Fruit fly (Drosophila melanogaster): ENCODE data around the gene Sfp24Bb.

Sfp24Bb gene

DNA sequence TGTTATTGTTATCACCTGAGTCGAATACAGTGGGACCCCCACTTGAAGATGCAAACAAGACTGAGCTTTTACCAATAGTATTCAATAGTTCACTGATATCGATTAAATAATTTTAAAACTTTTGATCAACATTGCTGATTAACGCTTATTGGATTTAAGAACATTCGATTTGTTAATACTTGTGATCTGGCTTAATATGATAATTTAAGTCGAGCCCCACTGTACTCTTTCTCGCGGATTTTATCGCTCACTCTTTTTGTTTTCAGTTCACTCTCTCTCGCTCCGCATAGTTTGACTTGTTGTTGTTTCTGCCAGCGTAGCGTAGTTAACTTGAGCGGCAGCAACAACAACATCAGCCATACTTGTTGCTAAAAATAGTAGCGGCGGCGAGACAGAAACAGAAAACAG, 13.9 kb downstream of the Sfp24Bb start (continued):
- peak; percentile 89; the same call in 1 of the 2 replicates for TF ChIP-seq Gsc (GFP tag; IDR thresholded peaks at IDR 0.05)
- peak; percentile 98 for TF ChIP-seq mam (GFP tag; optimal IDR thresholded peaks at IDR 0.05)
- TF ChIP-seq kah (GFP tag; optimal IDR thresholded peaks at IDR 0.05), result peak; percentile 4
- peak; percentile 97 for TF ChIP-seq ERR (GFP tag; optimal IDR thresholded peaks at IDR 0.05)
- peak; percentile 97 to 98 for TF ChIP-seq chif (GFP tag; optimal IDR thresholded peaks at IDR 0.05)
- TF ChIP-seq CG10366 (GFP tag; IDR thresholded peaks at IDR 0.05), result peak; percentile 98
- peak; percentile 96 for TF ChIP-seq Rx (GFP tag; IDR thresholded peaks at IDR 0.05)

DNA sequence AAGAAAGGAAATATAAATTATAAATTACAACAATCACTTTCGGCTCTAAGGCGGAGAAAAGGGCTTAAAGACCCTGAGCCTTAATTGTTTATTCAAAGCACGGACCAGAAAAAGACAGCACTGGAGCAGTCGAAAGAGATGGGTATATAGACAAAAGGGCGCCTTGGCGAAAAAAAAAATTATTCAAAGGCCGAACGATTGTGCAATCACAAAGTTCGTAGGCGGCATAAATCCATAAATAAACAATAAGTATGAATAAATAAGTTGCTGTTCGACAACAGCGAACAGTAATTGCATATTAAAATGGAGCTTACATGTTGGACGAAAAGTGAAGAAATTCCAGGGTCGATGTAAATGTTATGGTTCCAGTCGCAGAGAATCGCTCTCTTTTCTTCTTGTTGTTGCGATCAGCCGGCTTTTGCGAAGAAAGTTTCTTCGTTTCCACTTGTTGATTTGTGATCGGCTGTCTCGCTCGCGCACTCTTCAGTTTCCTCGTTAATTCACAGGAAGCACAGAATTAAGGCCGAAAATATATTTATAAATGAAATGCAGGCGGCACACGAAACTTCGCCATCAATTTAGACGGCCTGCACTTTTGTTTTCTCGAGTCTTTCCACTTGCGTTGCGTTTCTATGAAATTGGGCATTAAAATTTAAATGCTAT, 14.5 kb downstream of the Sfp24Bb start:
- no peak for TF ChIP-seq aop (GFP tag; IDR thresholded peaks at IDR 0.05)
- 0 out of 4 replicates have a peak, but pooled peaks have one; percentile 25 for TF ChIP-seq chinmo (GFP tag; IDR thresholded peaks at IDR 0.05; ENCODE audit: partially characterized antibody)
- TF ChIP-seq tin (GFP tag; optimal IDR thresholded peaks at IDR 0.05), result no peak
- peak; percentile 97 for TF ChIP-seq kah (GFP tag; optimal IDR thresholded peaks at IDR 0.05)
- peak; percentile 35; the same call in 1 of the 3 replicates for TF ChIP-seq sr (GFP tag; IDR thresholded peaks at IDR 0.05)
- TF ChIP-seq Pdp1 (GFP tag; optimal IDR thresholded peaks at IDR 0.05), result peak in 1 of 2 experiments; percentile 77
- peak; percentile 75; the same call in 1 of the 2 replicates for TF ChIP-seq vvl (GFP tag; IDR thresholded peaks at IDR 0.05)
- TF ChIP-seq CTCF (GFP tag; optimal IDR thresholded peaks at IDR 0.05), result no peak
- TF ChIP-seq Dp (GFP tag; optimal IDR thresholded peaks at IDR 0.05), result no peak
- no peak for TF ChIP-seq CG15269 (tag; optimal IDR thresholded peaks at IDR 0.05)
- no peak for TF ChIP-seq dmrt99B (tag; optimal IDR thresholded peaks at IDR 0.05)

DNA sequence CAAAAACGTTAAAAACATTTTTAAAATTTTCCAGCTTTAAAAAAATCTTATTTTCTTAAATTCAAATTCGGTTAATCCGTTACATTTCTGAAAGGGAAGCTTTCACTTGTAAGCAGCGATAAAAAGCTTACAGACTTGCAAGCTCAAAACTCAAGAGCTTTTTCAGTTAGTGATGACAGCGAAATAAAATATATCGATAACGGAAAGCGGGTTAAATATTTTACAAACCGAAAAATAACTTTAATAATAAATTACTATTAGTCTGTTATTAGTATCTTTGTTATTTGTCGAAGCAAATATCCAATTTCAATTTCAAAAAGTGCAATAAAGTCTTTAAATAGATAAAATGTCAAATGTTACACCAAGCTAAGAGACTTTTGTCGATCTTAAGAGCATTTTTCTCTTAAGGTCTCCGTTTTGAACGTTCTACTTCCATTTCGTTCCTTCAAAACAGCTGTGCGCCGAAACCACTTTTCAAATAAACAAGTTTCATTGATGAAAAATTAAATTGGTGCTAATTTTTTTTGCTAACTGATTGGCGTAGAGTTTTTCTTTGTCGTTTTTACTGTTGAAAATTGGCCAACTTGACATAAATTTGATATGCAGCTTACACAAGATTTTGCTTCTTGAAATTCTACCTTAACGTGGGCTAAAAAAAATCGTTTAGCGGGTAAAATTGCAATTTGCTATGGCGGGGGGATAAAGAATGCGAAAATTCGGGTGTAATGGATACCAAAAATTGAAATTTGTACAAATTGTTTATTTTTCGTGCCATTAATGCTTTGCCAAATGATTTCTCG, 21.2 kb downstream of the Sfp24Bb start:
- no peak for TF ChIP-seq CG42726 (GFP tag; IDR thresholded peaks at IDR 0.05; ENCODE audit: partially characterized antibody)
- TF ChIP-seq crol (GFP tag; IDR thresholded peaks at IDR 0.05), result no peak
- no peak for TF ChIP-seq CG12071 (GFP tag; optimal IDR thresholded peaks at IDR 0.05)
- TF ChIP-seq bcd (GFP tag; optimal IDR thresholded peaks at IDR 0.05), result no peak
- no peak for TF ChIP-seq gcm2 (GFP tag; optimal IDR thresholded peaks at IDR 0.05)
- TF ChIP-seq CG17385 (GFP tag; optimal IDR thresholded peaks at IDR 0.05), result peak; percentile 21
- TF ChIP-seq Fer1 (GFP tag; optimal IDR thresholded peaks at IDR 0.05), result peak; percentile 2
- no peak for TF ChIP-seq CG7372 (GFP tag; IDR thresholded peaks at IDR 0.05)
- TF ChIP-seq pita (GFP tag; optimal IDR thresholded peaks at IDR 0.05), result no peak
- TF ChIP-seq CTCF (GFP tag; optimal IDR thresholded peaks at IDR 0.05), result peak; percentile 12
- TF ChIP-seq Rfx (GFP tag; IDR thresholded peaks at IDR 0.05), result peak; percentile 26; the same call in 1 of the 2 replicates
- no peak for TF ChIP-seq Taf1 (GFP tag; IDR thresholded peaks at IDR 0.05)
- TF ChIP-seq CG2199 (GFP tag; IDR thresholded peaks at IDR 0.05), result no peak
- no peak for TF ChIP-seq CG11696 (GFP tag; IDR thresholded peaks at IDR 0.05)
- no peak for TF ChIP-seq H2.0 (GFP tag; IDR thresholded peaks at IDR 0.05)
- TF ChIP-seq CrebB (tag; optimal IDR thresholded peaks at IDR 0.05), result peak; percentile 9
- no peak for TF ChIP-seq CG1529 (GFP tag; optimal IDR thresholded peaks at IDR 0.05)
- peak; percentile 78 for TF ChIP-seq CG7745 (tag; optimal IDR thresholded peaks at IDR 0.05)
- peak; percentile 23; the same call in 1 of the 3 replicates for TF ChIP-seq knrl (GFP tag; IDR thresholded peaks at IDR 0.05; ENCODE audit: partially characterized antibody)
- TF ChIP-seq bbx (GFP tag; IDR thresholded peaks at IDR 0.05; ENCODE audit: partially characterized antibody), result peak; percentile 38; the same call in 1 of the 2 replicates
- peak; percentile 88 for TF ChIP-seq pfk (GFP tag; optimal IDR thresholded peaks at IDR 0.05)
- peak; percentile 18 for TF ChIP-seq grau (tag; optimal IDR thresholded peaks at IDR 0.05)
- TF ChIP-seq gfzf (GFP tag; optimal IDR thresholded peaks at IDR 0.05), result no peak
- TF ChIP-seq gem (tag; optimal IDR thresholded peaks at IDR 0.05), result peak; percentile 28
- TF ChIP-seq CG15011 (GFP tag; optimal IDR thresholded peaks at IDR 0.05), result no peak
- TF ChIP-seq Sox102F (GFP tag; optimal IDR thresholded peaks at IDR 0.05), result no peak
- TF ChIP-seq Elba2 (GFP tag; optimal IDR thresholded peaks at IDR 0.05), result no peak
- TF ChIP-seq CG6683 (GFP tag; optimal IDR thresholded peaks at IDR 0.05), result no peak
- peak; percentile 56 for TF ChIP-seq Dref (GFP tag; IDR thresholded peaks at IDR 0.05)
- TF ChIP-seq cad (GFP tag; optimal IDR thresholded peaks at IDR 0.05), result no peak

All from whole organism, embryonic.